Fruit fly (Drosophila melanogaster) whole organism, embryonic: Measurements from ENCODE around the gene Rab3GAP1.

Experiments
- Bgb ChIP-seq: fragments of 200-800 bp; sonication (Bioruptor generic); IDR thresholded peaks from 2 replicates; pipeline ENCODE4 v1.3.6; 2022; ENCODE audit warnings: missing biosample characterization, missing genetic modification characterization; ENCODE audit not compliant: partially characterized antibody
- Blimp-1 ChIP-seq: fragments of 200-800 bp; sonication (Bioruptor generic); optimal IDR thresholded peaks from 3 replicates; lab custom pipeline; 2018; ENCODE audit warnings: missing biosample characterization, missing genetic modification characterization, mild to moderate bottlenecking, moderate library complexity, missing genetic modification reagents
- CG10147 ChIP-seq: fragments of 200-800 bp; sonication (Bioruptor generic); optimal IDR thresholded peaks from 2 replicates; lab custom pipeline; 2019; ENCODE audit warnings: missing biosample characterization, mild to moderate bottlenecking, missing genetic modification characterization, moderate library complexity
- CG10462 ChIP-seq: fragments of 200-800 bp; sonication (Bioruptor generic); optimal IDR thresholded peaks from 2 replicates; lab custom pipeline; 2016; ENCODE audit warnings: missing biosample characterization, missing genetic modification characterization
- CG10565 ChIP-seq: fragments of 200-800 bp; sonication (Bioruptor generic); optimal IDR thresholded peaks from 3 replicates; lab custom pipeline; 2016; ENCODE audit warnings: missing biosample characterization, mild to moderate bottlenecking, missing genetic modification characterization
- CG12071 ChIP-seq: fragments of 200-800 bp; sonication (Bioruptor generic); optimal IDR thresholded peaks from 3 replicates; lab custom pipeline; 2018; ENCODE audit warnings: missing biosample characterization, mild to moderate bottlenecking, missing genetic modification characterization
- CG12155 ChIP-seq: fragments of 200-800 bp; sonication (Bioruptor generic); optimal IDR thresholded peaks from 3 replicates; lab custom pipeline; 2016; ENCODE audit warnings: missing biosample characterization, missing genetic modification characterization
- CG13424 ChIP-seq: fragments of 200-800 bp; sonication (Bioruptor generic); optimal IDR thresholded peaks from 2 replicates; lab custom pipeline; 2019; ENCODE audit warnings: missing biosample characterization, mild to moderate bottlenecking, missing genetic modification characterization, moderate library complexity
- CG14965 ChIP-seq: fragments of 200-800 bp; sonication (Bioruptor generic); optimal IDR thresholded peaks from 2 replicates; lab custom pipeline; 2016; ENCODE audit warnings: missing biosample characterization, missing genetic modification characterization, borderline replicate concordance
- CG15011 ChIP-seq: fragments of 200-800 bp; sonication (Bioruptor generic); optimal IDR thresholded peaks from 3 replicates; lab custom pipeline; 2018; ENCODE audit warnings: missing biosample characterization, mild to moderate bottlenecking, missing genetic modification characterization
- CG16863 ChIP-seq: fragments of 200-800 bp; sonication (Bioruptor generic); optimal IDR thresholded peaks from 3 replicates; lab custom pipeline; 2016; ENCODE audit warnings: missing biosample characterization, missing genetic modification characterization
- CG1792 ChIP-seq: fragments of 200-800 bp; sonication (Bioruptor generic); optimal IDR thresholded peaks from 2 replicates; lab custom pipeline; 2016; ENCODE audit warnings: missing biosample characterization, missing genetic modification characterization
- CG18262 ChIP-seq: fragments of 200-800 bp; optimal IDR thresholded peaks from 3 replicates; lab custom pipeline; 2019; ENCODE audit warnings: missing biosample characterization, mild to moderate bottlenecking, missing genetic modification characterization, moderate library complexity
- CG2889 ChIP-seq: fragments of 200-800 bp; sonication (Bioruptor generic); IDR thresholded peaks from 3 replicates; pipeline ENCODE4 v1.3.6; 2022; ENCODE audit warnings: missing biosample characterization, missing genetic modification characterization
- CG30403 ChIP-seq: fragments of 200-800 bp; sonication (Bioruptor generic); optimal IDR thresholded peaks from 3 replicates; lab custom pipeline; 2016; ENCODE audit warnings: missing biosample characterization, missing genetic modification characterization
- CG34376 ChIP-seq: fragments of 200-800 bp; sonication (Bioruptor generic); optimal IDR thresholded peaks from 2 replicates; lab custom pipeline; 2018; ENCODE audit warnings: missing biosample characterization, mild to moderate bottlenecking, missing genetic modification characterization
- CG42726 ChIP-seq: fragments of 200-800 bp; sonication (Bioruptor generic); IDR thresholded peaks from 2 replicates; pipeline ENCODE4 v1.3.6; 2022; ENCODE audit warnings: missing biosample characterization, missing genetic modification characterization; ENCODE audit not compliant: partially characterized antibody
- CG5245 ChIP-seq: fragments of 200-800 bp; sonication (Bioruptor generic); optimal IDR thresholded peaks from 3 replicates; lab custom pipeline; 2016; ENCODE audit warnings: missing biosample characterization, missing genetic modification characterization
- CG6813 ChIP-seq: fragments of 200-800 bp; sonication (Bioruptor generic); optimal IDR thresholded peaks from 2 replicates; lab custom pipeline; 2017; ENCODE audit warnings: missing biosample characterization, missing genetic modification characterization, mild to moderate bottlenecking, moderate library complexity, missing genetic modification reagents
- CG7372 ChIP-seq: fragments of 200-800 bp; sonication (Bioruptor generic); IDR thresholded peaks from 2 replicates; pipeline ENCODE4 v1.3.6; 2022; ENCODE audit warnings: missing biosample characterization, missing genetic modification characterization
- CG7745 ChIP-seq: fragments of 200-800 bp; sonication (Bioruptor generic); optimal IDR thresholded peaks from 2 replicates; lab custom pipeline; 2018; ENCODE audit warnings: missing biosample characterization, mild to moderate bottlenecking, missing genetic modification characterization, moderate library complexity
- CHES-1-like ChIP-seq: fragments of 200-800 bp; sonication (Bioruptor generic); optimal IDR thresholded peaks from 2 replicates; lab custom pipeline; 2016; ENCODE audit warnings: missing biosample characterization, missing genetic modification characterization
- Chrac-16 ChIP-seq: fragments of 200-800 bp; sonication (Bioruptor generic); optimal IDR thresholded peaks from 3 replicates; lab custom pipeline; 2016; ENCODE audit warnings: missing biosample characterization, missing genetic modification characterization
- Dbx ChIP-seq: fragments of 200-800 bp; sonication (Bioruptor generic); IDR thresholded peaks from 3 replicates; pipeline ENCODE4 v1.3.6; 2022; ENCODE audit warnings: missing biosample characterization, missing genetic modification characterization
- Ets65A ChIP-seq: fragments of 200-800 bp; sonication (Bioruptor generic); peaks from one replicate; lab custom pipeline; 2016; ENCODE audit warnings: missing biosample characterization, missing genetic modification characterization
- Fer1 ChIP-seq: fragments of 200-800 bp; sonication (Bioruptor generic); optimal IDR thresholded peaks from 2 replicates; lab custom pipeline; 2017; ENCODE audit warnings: missing biosample characterization, mild to moderate bottlenecking, missing genetic modification characterization
- Fer2 ChIP-seq: fragments of 200-800 bp; sonication (Bioruptor generic); optimal IDR thresholded peaks from 2 replicates; lab custom pipeline; 2018; ENCODE audit warnings: missing biosample characterization, mild to moderate bottlenecking, missing genetic modification characterization, moderate library complexity
- Hr39 ChIP-seq: fragments of >200 bp; optimal IDR thresholded peaks from 2 replicates; lab custom pipeline; 2017
- Mad ChIP-seq: fragments of 200-800 bp; sonication (Bioruptor generic); optimal IDR thresholded peaks from 2 replicates; lab custom pipeline; 2016; ENCODE audit warnings: missing biosample characterization, missing genetic modification characterization
- Opbp ChIP-seq: fragments of 200-800 bp; sonication (Bioruptor generic); IDR thresholded peaks from 3 replicates; pipeline ENCODE4 v1.3.6; 2022; ENCODE audit warnings: missing biosample characterization, missing genetic modification characterization; ENCODE audit not compliant: partially characterized antibody
- Sox100B ChIP-seq: fragments of 200-800 bp; sonication (Bioruptor generic); optimal IDR thresholded peaks from 3 replicates; lab custom pipeline; 2018; ENCODE audit warnings: missing biosample characterization, mild to moderate bottlenecking, missing genetic modification characterization
- Tbp ChIP-seq: fragments of >200 bp; optimal IDR thresholded peaks from 2 replicates; lab custom pipeline; 2018; ENCODE audit warnings: missing biosample characterization, missing genetic modification characterization
- Usf ChIP-seq: fragments of 200-800 bp; sonication (Bioruptor generic); optimal IDR thresholded peaks from 2 replicates; lab custom pipeline; 2017; ENCODE audit warnings: missing genotype, missing biosample characterization, missing genetic modification characterization
- Xbp1 ChIP-seq: fragments of 200-800 bp; sonication (Bioruptor generic); optimal IDR thresholded peaks from 3 replicates; lab custom pipeline; 2016; ENCODE audit warnings: missing biosample characterization, mild to moderate bottlenecking, missing genetic modification characterization
- ap ChIP-seq: fragments of 200-800 bp; sonication (Bioruptor generic); IDR thresholded peaks from 2 replicates; pipeline ENCODE4 v1.3.6; 2022; ENCODE audit warnings: missing biosample characterization, missing genetic modification characterization
- ara ChIP-seq: fragments of 200-800 bp; sonication (Bioruptor generic); IDR thresholded peaks from 2 replicates; pipeline ENCODE4 v1.3.6; 2022; ENCODE audit warnings: missing biosample characterization, missing genetic modification characterization
- ash1 ChIP-seq: fragments of 200-800 bp; sonication (Bioruptor generic); optimal IDR thresholded peaks from 2 replicates; lab custom pipeline; 2018; ENCODE audit warnings: missing biosample characterization, mild to moderate bottlenecking, missing genetic modification characterization
- az2 ChIP-seq: fragments of 200-800 bp; sonication (Bioruptor generic); optimal IDR thresholded peaks from 3 replicates; lab custom pipeline; 2016; ENCODE audit warnings: missing biosample characterization, missing genetic modification characterization
- caup ChIP-seq: fragments of 200-800 bp; sonication (Bioruptor generic); optimal IDR thresholded peaks from 3 replicates; lab custom pipeline; 2017; ENCODE audit warnings: missing biosample characterization, mild to moderate bottlenecking, missing genetic modification characterization, moderate library complexity; ENCODE audit not compliant: severe bottlenecking
- fd96Cb ChIP-seq: fragments of 200-800 bp; sonication (Bioruptor generic); optimal IDR thresholded peaks from 2 replicates; lab custom pipeline; 2018; ENCODE audit warnings: missing biosample characterization, mild to moderate bottlenecking, missing genetic modification characterization, moderate library complexity
- gsb ChIP-seq: fragments of 200-800 bp; sonication (Bioruptor generic); IDR thresholded peaks from 2 replicates; pipeline ENCODE4 v1.3.6; 2022; ENCODE audit warnings: missing biosample characterization, missing genetic modification characterization
- knrl ChIP-seq: fragments of 200-800 bp; sonication (Bioruptor generic); IDR thresholded peaks from 3 replicates; pipeline ENCODE4 v1.3.6; 2022; ENCODE audit warnings: missing biosample characterization, missing genetic modification characterization; ENCODE audit not compliant: partially characterized antibody
- phol ChIP-seq: fragments of 200-800 bp; sonication (Bioruptor generic); optimal IDR thresholded peaks from 3 replicates; lab custom pipeline; 2018; ENCODE audit warnings: missing biosample characterization, mild to moderate bottlenecking, missing genetic modification characterization, moderate library complexity
- pzg ChIP-seq: fragments of 200-800 bp; sonication (Bioruptor generic); optimal IDR thresholded peaks from 3 replicates; lab custom pipeline; 2018; ENCODE audit warnings: missing biosample characterization, mild to moderate bottlenecking, missing genetic modification characterization, moderate library complexity
- rib ChIP-seq: fragments of 200-800 bp; sonication (Bioruptor generic); IDR thresholded peaks from 2 replicates; pipeline ENCODE4 v1.3.6; 2022; ENCODE audit warnings: missing biosample characterization, missing genetic modification characterization
- sd ChIP-seq: fragments of 200-800 bp; sonication (Bioruptor generic); optimal IDR thresholded peaks from 3 replicates; lab custom pipeline; 2018; ENCODE audit warnings: missing biosample characterization, mild to moderate bottlenecking, missing genetic modification characterization, moderate library complexity
- seq ChIP-seq: fragments of 200-800 bp; sonication (Bioruptor generic); IDR thresholded peaks from 2 replicates; pipeline ENCODE4 v1.3.6; 2022; ENCODE audit warnings: missing biosample characterization, missing genetic modification characterization
- sisA ChIP-seq: fragments of 200-800 bp; sonication (Bioruptor generic); IDR thresholded peaks from 2 replicates; pipeline ENCODE4 v1.3.6; 2022; ENCODE audit warnings: missing biosample characterization, missing genetic modification characterization
- wdn ChIP-seq: fragments of 200-800 bp; sonication (Bioruptor generic); IDR thresholded peaks from 2 replicates; pipeline ENCODE4 v1.3.6; 2022; ENCODE audit warnings: missing biosample characterization, missing genetic modification characterization

Gene Rab3GAP1

dm6 chr2L:1651053-1651452 is 40.1 kb upstream of the Rab3GAP1 start, which contains the start of gene chinmo (continued):
- TF ChIP-seq ap (GFP tag; lab: Robert Waterston, UW) (peak; percentile 30; the same call in 1 of the 2 replicates), Blimp-1 (no peak), gsb (no peak), sd (tag; lab: Kevin White, UChicago) (peak; percentile 81), rib (peak; percentile 68; the same call in 1 of the 2 replicates), CG14965 (GFP tag; lab: Kevin White, UChicago) (no peak), CG10462 (GFP tag; lab: Kevin White, UChicago) (no peak), Bgb (GFP tag; lab: Robert Waterston, UW) (peak; percentile 54; the same call in 1 of the 2 replicates), CHES-1-like (GFP tag; lab: Kevin White, UChicago) (peak; percentile 19), ash1 (GFP tag; lab: Kevin White, UChicago) (peak; percentile 70), seq (GFP tag; lab: Robert Waterston, UW) (peak; percentile 17; the same call in 1 of the 2 replicates), Fer1 (GFP tag; lab: Kevin White, UChicago) (peak; percentile 46), ara (GFP tag; lab: Robert Waterston, UW) (0 out of 2 replicates have a peak, but pooled peaks have one; percentile 19), wdn (GFP tag; lab: Robert Waterston, UW) (no peak)

dm6 chr2L:1649828-1650429 is 39.0 kb upstream of the Rab3GAP1 start:
- TF ChIP-seq CG12155 (GFP tag; lab: Kevin White, UChicago) = no peak
- no peak for TF ChIP-seq Fer2 (tag; lab: Kevin White, UChicago)
- peak; percentile 24 for TF ChIP-seq CG18262 (tag; lab: Kevin White, UChicago)
- no peak for TF ChIP-seq Dbx (GFP tag; lab: Robert Waterston, UW)
- no peak for TF ChIP-seq CG7372 (GFP tag; lab: Robert Waterston, UW)
- no peak for TF ChIP-seq pzg
- no peak for TF ChIP-seq Chrac-16 (GFP tag; lab: Kevin White, UChicago)
- TF ChIP-seq CG2889 (GFP tag; lab: Robert Waterston, UW) = no peak
- TF ChIP-seq CG13424 (tag; lab: Kevin White, UChicago) = no peak
- no peak for TF ChIP-seq CG10462 (GFP tag; lab: Kevin White, UChicago)
- no peak for TF ChIP-seq CG10147 (GFP tag; lab: Kevin White, UChicago)
- no peak for TF ChIP-seq CG7745 (tag; lab: Kevin White, UChicago)
- TF ChIP-seq CG10565 = no peak
- TF ChIP-seq phol = no peak
- no peak for TF ChIP-seq CG30403 (GFP tag; lab: Kevin White, UChicago)
- TF ChIP-seq CG34376 (GFP tag; lab: Kevin White, UChicago) = no peak
- no peak for TF ChIP-seq Usf
- TF ChIP-seq Sox100B = no peak
- TF ChIP-seq CG16863 (GFP tag; lab: Kevin White, UChicago) = no peak
- no peak for TF ChIP-seq sisA
- no peak for TF ChIP-seq caup
- TF ChIP-seq CG6813 (GFP tag; lab: Kevin White, UChicago) = no peak
- no peak for TF ChIP-seq fd96Cb (tag; lab: Kevin White, UChicago)
- no peak for TF ChIP-seq Hr39
- no peak for TF ChIP-seq CG15011
- TF ChIP-seq Opbp (GFP tag; lab: Robert Waterston, UW) = no peak
- TF ChIP-seq az2 = no peak
- TF ChIP-seq CG12071 (GFP tag; lab: Kevin White, UChicago) = peak; percentile 47
- peak; percentile 26 for TF ChIP-seq CG1792 (GFP tag; lab: Kevin White, UChicago)
- no peak for TF ChIP-seq CG42726 (GFP tag; lab: Robert Waterston, UW)
- no peak for TF ChIP-seq Tbp (GFP tag; lab: Kevin White, UChicago)
- peak; percentile 92 for TF ChIP-seq Ets65A (GFP tag; lab: Kevin White, UChicago)
- no peak for TF ChIP-seq wdn (GFP tag; lab: Robert Waterston, UW)
- TF ChIP-seq CG5245 (GFP tag; lab: Kevin White, UChicago) = no peak
- no peak for TF ChIP-seq Xbp1 (GFP tag; lab: Kevin White, UChicago)
- TF ChIP-seq knrl (GFP tag; lab: Robert Waterston, UW) = no peak
- TF ChIP-seq Mad = no peak
